Worm (Caenorhabditis elegans): ENCODE data around the gene Y51H4A.935.

- TF ChIP-seq nhr-90 (tag; optimal IDR thresholded peaks at IDR 0.05): no peak
- TF ChIP-seq dpff-1 (tag; optimal IDR thresholded peaks at IDR 0.05): no peak
- TF ChIP-seq somi-1 (GFP tag; optimal IDR thresholded peaks at IDR 0.05): no peak
- no peak for TF ChIP-seq lin-35 (GFP tag; optimal IDR thresholded peaks at IDR 0.05)
- TF ChIP-seq ama-1 (optimal IDR thresholded peaks at IDR 0.05): no peak
- TF ChIP-seq ama-1 (GFP tag; optimal IDR thresholded peaks at IDR 0.05): no peak
- no peak for TF ChIP-seq F23B12.7 (tag; optimal IDR thresholded peaks at IDR 0.05; ENCODE audit: insufficient read depth)
Observed at ce11 chrIV:16496491-16496890, 10.5 kb downstream of the Y51H4A.935 start.

All from whole organism, young adult.